Worm (Caenorhabditis elegans) whole organism, late embryonic: ENCODE data around the gene mboa-3.

Experiments used
- F13H6.1 ChIP-seq: sonication (generic microtip); optimal IDR thresholded peaks from 2 replicates; lab custom pipeline; 2016; ENCODE audit warnings: missing genetic modification characterization, missing compliant biosample characterization
- Y22D7AL.16 ChIP-seq: sonication (generic microtip); optimal IDR thresholded peaks from 2 replicates; lab custom pipeline; 2016; ENCODE audit warnings: missing genetic modification characterization, missing compliant biosample characterization
- ahr-1 ChIP-seq: sonication (generic microtip); optimal IDR thresholded peaks from 2 replicates; lab custom pipeline; 2016; ENCODE audit warnings: missing genetic modification characterization, missing compliant biosample characterization
- ama-1 ChIP-seq: fragments of 150-350 bp; optimal IDR thresholded peaks from 2 replicates; lab custom pipeline; 2014
- ceh-18 ChIP-seq: sonication (generic microtip); optimal IDR thresholded peaks from 2 replicates; lab custom pipeline; 2016; ENCODE audit warnings: missing genetic modification characterization, missing compliant biosample characterization
- ceh-2 ChIP-seq: sonication (generic microtip); optimal IDR thresholded peaks from 2 replicates; lab custom pipeline; 2016; ENCODE audit warnings: missing genotype, missing genetic modification characterization, missing compliant biosample characterization
- ceh-22 ChIP-seq: sonication (generic microtip); optimal IDR thresholded peaks from 2 replicates; lab custom pipeline; 2017; ENCODE audit warnings: missing biosample characterization, missing genetic modification characterization
- ceh-24 ChIP-seq: sonication (generic microtip); optimal IDR thresholded peaks from 2 replicates; lab custom pipeline; 2016; ENCODE audit warnings: mild to moderate bottlenecking, missing genetic modification characterization, missing compliant biosample characterization
- ceh-30 ChIP-seq: fragments of 150-350 bp; optimal IDR thresholded peaks from 2 replicates; lab custom pipeline; 2014; ENCODE audit warnings: missing biosample characterization, missing genetic modification characterization
- ceh-34 ChIP-seq: sonication (generic microtip); optimal IDR thresholded peaks from 2 replicates; lab custom pipeline; 2016; ENCODE audit warnings: mild to moderate bottlenecking, missing genetic modification characterization, missing compliant biosample characterization
- ceh-45 ChIP-seq: fragments of 200-800 bp; sonication (Bioruptor generic); IDR thresholded peaks from 2 replicates; pipeline ENCODE4 v1.3.6; 2022; ENCODE audit warnings: missing genetic modification reagents, missing genetic modification characterization, missing compliant biosample characterization
- ceh-48 ChIP-seq: sonication (generic microtip); optimal IDR thresholded peaks from 2 replicates; lab custom pipeline; 2016; ENCODE audit warnings: missing genetic modification characterization, inconsistent platforms, missing compliant biosample characterization
- ceh-6 ChIP-seq: fragments of 200-800 bp; sonication (Bioruptor generic); optimal IDR thresholded peaks from 2 replicates; lab custom pipeline; 2018; ENCODE audit warnings: mild to moderate bottlenecking, missing genetic modification characterization, missing compliant biosample characterization
- elt-2 ChIP-seq: sonication (generic microtip); optimal IDR thresholded peaks from 2 replicates; lab custom pipeline; 2016; ENCODE audit warnings: missing genetic modification reagents, missing genetic modification characterization, missing compliant biosample characterization
- fax-1 ChIP-seq: sonication (generic microtip); optimal IDR thresholded peaks from 2 replicates; lab custom pipeline; 2016; ENCODE audit warnings: missing genotype, missing genetic modification characterization, missing compliant biosample characterization
- hlh-13 ChIP-seq: fragments of 200-800 bp; sonication (Bioruptor generic); optimal IDR thresholded peaks from 2 replicates; lab custom pipeline; 2018; ENCODE audit warnings: mild to moderate bottlenecking, missing genetic modification characterization, missing compliant biosample characterization
- hlh-15 ChIP-seq: sonication (generic microtip); optimal IDR thresholded peaks from 2 replicates; lab custom pipeline; 2016; ENCODE audit warnings: missing genetic modification characterization, missing compliant biosample characterization
- hlh-8 ChIP-seq: sonication (generic microtip); optimal IDR thresholded peaks from 2 replicates; lab custom pipeline; 2016; ENCODE audit warnings: missing genotype, missing genetic modification characterization, missing compliant biosample characterization
- madf-2 ChIP-seq: sonication (generic microtip); optimal IDR thresholded peaks from 2 replicates; lab custom pipeline; 2017; ENCODE audit warnings: missing genetic modification characterization, missing compliant biosample characterization
- mec-3 ChIP-seq: sonication (generic microtip); optimal IDR thresholded peaks from 2 replicates; lab custom pipeline; 2016; ENCODE audit warnings: borderline replicate concordance, missing genetic modification characterization, missing compliant biosample characterization
- npax-4 ChIP-seq: sonication (generic microtip); optimal IDR thresholded peaks from 2 replicates; lab custom pipeline; 2016; ENCODE audit warnings: missing genetic modification characterization, missing compliant biosample characterization
- odd-2 ChIP-seq: sonication (generic microtip); optimal IDR thresholded peaks from 2 replicates; lab custom pipeline; 2017; ENCODE audit warnings: antibody characterized with exemption, mild to moderate bottlenecking, missing genetic modification characterization, missing compliant biosample characterization
- pag-3 ChIP-seq: sonication (generic microtip); optimal IDR thresholded peaks from 2 replicates; lab custom pipeline; 2016; ENCODE audit warnings: missing compliant biosample characterization, missing genetic modification characterization, borderline replicate concordance
- rnt-1 ChIP-seq: sonication (generic microtip); optimal IDR thresholded peaks from 2 replicates; lab custom pipeline; 2016; ENCODE audit warnings: missing genetic modification characterization, missing compliant biosample characterization
- sox-4 ChIP-seq: sonication (generic microtip); optimal IDR thresholded peaks from 2 replicates; lab custom pipeline; 2017; ENCODE audit warnings: mild to moderate bottlenecking, missing genetic modification characterization, inconsistent platforms, missing compliant biosample characterization
- syd-9 ChIP-seq: sonication (generic microtip); optimal IDR thresholded peaks from 2 replicates; lab custom pipeline; 2016; ENCODE audit warnings: mild to moderate bottlenecking, missing genetic modification characterization, moderate library complexity, missing compliant biosample characterization
- unc-3 ChIP-seq, 2 experiments: fragments of 200-800 bp in 1 of 2; sonication (Bioruptor generic) in 1 of 2; sonication (generic microtip) in 1 of 2; conservative IDR thresholded peaks in 1 of 2; optimal IDR thresholded peaks in 1 of 2; 2 replicates each; pipeline versions ENCODE4 v1.3.6 to Lab custom; 2016 to 2022; ENCODE audit warnings: missing compliant biosample characterization in 2 of 2, missing genetic modification characterization in 2 of 2, missing genetic modification reagents in 1 of 2
- unc-42 ChIP-seq: sonication (generic microtip); optimal IDR thresholded peaks from 2 replicates; lab custom pipeline; 2016; ENCODE audit warnings: missing genotype, missing genetic modification characterization, missing compliant biosample characterization
- zip-5 ChIP-seq: sonication (generic microtip); optimal IDR thresholded peaks from 2 replicates; lab custom pipeline; 2016; ENCODE audit warnings: missing genetic modification characterization, missing compliant biosample characterization
- ztf-16 ChIP-seq: sonication (generic microtip); optimal IDR thresholded peaks from 2 replicates; lab custom pipeline; 2017; ENCODE audit warnings: missing genetic modification characterization, missing compliant biosample characterization

Gene mboa-3

ce11 chrX:5515459-5515858, 7.2 kb downstream of the mboa-3 start:
- no peak for TF ChIP-seq odd-2
- TF ChIP-seq hlh-15 = no peak
- no peak for TF ChIP-seq fax-1 (tag; lab: Kevin White, UChicago)
- TF ChIP-seq unc-42 = peak; percentile 88
- TF ChIP-seq Y22D7AL.16 (tag; lab: Kevin White, UChicago) = no peak

DNA sequence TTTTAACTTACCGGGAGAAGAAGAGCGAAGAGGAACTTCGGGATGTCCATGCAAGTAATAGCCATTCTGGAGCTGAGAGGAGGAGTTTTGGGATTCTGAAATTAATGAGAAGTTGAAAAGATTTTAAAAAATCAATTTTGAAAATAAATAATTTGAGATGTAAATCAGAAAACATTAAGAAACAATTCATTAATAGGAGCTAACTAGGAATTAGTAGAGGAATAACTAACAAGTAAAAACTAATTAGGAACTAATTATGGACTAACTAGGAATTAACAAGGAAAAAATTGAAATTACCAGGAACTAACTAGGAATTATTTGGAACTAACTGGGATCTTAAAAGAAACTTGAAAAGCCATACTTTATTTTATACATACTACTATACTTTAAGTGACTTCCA, 7.6 kb downstream of the mboa-3 start, which contains the start of gene T23F2.4:
T23F2.4 (minus strand) TSS at position 101 of the 400 bp plus-strand sequence.
- TF ChIP-seq ceh-22 (tag; lab: Kevin White, UChicago) (no peak), ceh-45 (GFP tag; lab: Robert Waterston, UW) (no peak)

DNA sequence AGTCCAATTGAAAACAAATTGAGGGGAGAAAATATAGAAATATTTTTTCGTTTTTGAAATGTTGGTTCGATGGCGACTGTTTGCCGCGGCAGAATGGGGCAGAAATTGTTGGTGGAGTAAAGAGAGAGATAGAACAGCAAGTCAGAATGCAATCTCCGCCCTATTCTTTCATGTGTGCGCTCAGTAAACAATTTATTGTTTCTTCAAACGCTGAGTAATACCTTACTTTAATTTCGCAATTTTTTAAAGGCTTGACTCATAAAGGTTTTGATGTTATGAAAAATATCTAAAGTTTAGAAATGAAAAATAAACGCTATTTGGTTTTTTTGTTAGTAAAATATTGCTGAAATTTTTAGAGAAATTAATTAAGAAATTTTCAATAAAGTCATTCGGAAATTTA, 8.3 kb downstream of the mboa-3 start:
- TF ChIP-seq odd-2 (no peak), ceh-34 (tag; lab: Kevin White, UChicago) (no peak), zip-5 (tag; lab: Kevin White, UChicago) (no peak), sox-4 (no peak), Y22D7AL.16 (tag; lab: Kevin White, UChicago) (no peak), hlh-15 (no peak), pag-3 (no peak), ztf-16 (tag; lab: Kevin White, UChicago) (no peak), ceh-48 (tag; lab: Kevin White, UChicago) (no peak), ceh-6 (GFP tag; lab: Kevin White, UChicago) (no peak), rnt-1 (tag; lab: Kevin White, UChicago) (no peak), ceh-45 (GFP tag; lab: Robert Waterston, UW) (no peak), elt-2 (tag; lab: Kevin White, UChicago) (no peak), madf-2 (no peak)
- TF ChIP-seq, all 69 proteins: peak for 0

DNA sequence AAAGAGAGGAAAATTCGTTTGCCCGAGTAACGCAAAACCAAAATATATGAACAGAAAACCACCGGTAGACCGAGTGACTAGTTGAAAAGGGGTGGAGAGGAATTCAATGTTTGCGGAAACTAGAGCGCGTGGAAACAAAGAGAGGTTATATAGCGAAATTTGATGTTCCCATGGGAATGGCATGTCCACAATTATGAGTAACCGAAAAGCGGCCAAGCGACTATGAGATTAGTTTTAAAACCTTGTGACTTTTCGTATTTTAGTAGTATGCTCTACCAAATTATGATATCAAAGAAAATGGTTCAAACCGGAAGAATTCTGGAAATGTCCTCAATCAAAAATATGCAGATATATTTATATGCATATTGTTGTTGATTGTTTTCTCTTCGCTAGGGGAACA, 9.9 kb downstream of the mboa-3 start:
- no peak for TF ChIP-seq odd-2
- no peak for TF ChIP-seq unc-3 (GFP tag; conservative IDR thresholded peaks at IDR 0.05; lab: Robert Waterston, UW)
- peak; percentile 51 for TF ChIP-seq unc-3 (tag; optimal IDR thresholded peaks at IDR 0.05; lab: Kevin White, UChicago)
- no peak for TF ChIP-seq ceh-45 (GFP tag; lab: Robert Waterston, UW)
- no peak for TF ChIP-seq hlh-13 (GFP tag; lab: Kevin White, UChicago)
- no peak for TF ChIP-seq hlh-8 (tag; lab: Kevin White, UChicago)
- no peak for TF ChIP-seq F13H6.1 (tag; lab: Kevin White, UChicago)
- no peak for TF ChIP-seq npax-4
- TF ChIP-seq ceh-48 (tag; lab: Kevin White, UChicago) = no peak

DNA sequence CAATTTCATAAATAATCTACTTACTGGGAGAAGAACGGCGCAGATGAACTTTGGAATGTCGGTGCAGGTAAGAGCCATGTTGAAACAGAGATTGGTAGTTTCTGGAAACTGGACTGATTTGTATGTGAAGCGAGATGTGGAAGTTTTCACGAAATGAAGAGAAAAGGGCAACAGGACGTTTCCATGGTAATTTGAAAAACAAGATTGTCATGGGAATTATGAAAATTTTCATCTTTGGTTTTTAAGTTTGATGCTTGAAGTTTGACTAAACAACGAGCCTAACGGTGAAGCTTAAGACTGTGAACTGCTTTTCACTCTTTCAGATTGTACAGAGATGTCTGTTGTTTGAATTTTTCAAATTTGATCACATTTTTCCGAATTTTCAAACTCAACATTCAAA, 10.4 kb downstream of the mboa-3 start, which contains the start of gene T23F2.3:
T23F2.3 (minus strand) TSS at position 101 of the 400 bp plus-strand sequence.
- no peak for TF ChIP-seq ceh-24 (tag; lab: Kevin White, UChicago)
- TF ChIP-seq ahr-1 (tag; lab: Kevin White, UChicago) = no peak
- TF ChIP-seq unc-42 = no peak
- TF ChIP-seq ama-1 (lab: Kevin White, UChicago) = no peak
- no peak for TF ChIP-seq ceh-2 (tag; lab: Kevin White, UChicago)
- TF ChIP-seq syd-9 (tag; lab: Kevin White, UChicago) = no peak
- no peak for TF ChIP-seq mec-3 (tag; lab: Kevin White, UChicago)
- no peak for TF ChIP-seq odd-2
- no peak for TF ChIP-seq ceh-6 (GFP tag; lab: Kevin White, UChicago)
- no peak for TF ChIP-seq F13H6.1 (tag; lab: Kevin White, UChicago)
- no peak for TF ChIP-seq ceh-45 (GFP tag; lab: Robert Waterston, UW)
- no peak for TF ChIP-seq ceh-30 (tag; lab: Kevin White, UChicago)

ce11 chrX:5509114-5509877, 13.3 kb downstream of the mboa-3 start:
- TF ChIP-seq ceh-18 (tag; lab: Kevin White, UChicago) (peak; percentile 44), rnt-1 (tag; lab: Kevin White, UChicago) (no peak)
